Worm (Caenorhabditis elegans) whole organism, L4 larva: ENCODE measurements around the gene txdc-17.

Experiments
- D1046.2 ChIP-seq: fragments of 200-800 bp; sonication (Bioruptor generic); IDR thresholded peaks from 2 replicates; pipeline ENCODE4 v1.3.6; 2022; ENCODE audit warnings: missing genetic modification characterization, missing compliant biosample characterization
- F10B5.3 ChIP-seq: sonication (generic microtip); optimal IDR thresholded peaks from 2 replicates; lab custom pipeline; 2016; ENCODE audit warnings: mild to moderate bottlenecking, missing genetic modification characterization, missing compliant biosample characterization
- arid-1 ChIP-seq: fragments of 200-800 bp; sonication (Bioruptor generic); conservative IDR thresholded peaks from 2 replicates; pipeline ENCODE4 v1.3.6; 2022; ENCODE audit warnings: missing genetic modification reagents, missing genetic modification characterization, missing compliant biosample characterization
- attf-4 ChIP-seq: sonication (generic microtip); optimal IDR thresholded peaks from 3 replicates; lab custom pipeline; 2017; ENCODE audit warnings: missing biosample characterization, missing genetic modification characterization
- ceh-20 ChIP-seq: fragments of 200-800 bp; sonication (Bioruptor generic); IDR thresholded peaks from 2 replicates; pipeline ENCODE4 v1.3.6; 2022; ENCODE audit warnings: missing genetic modification reagents, missing genetic modification characterization, missing compliant biosample characterization
- ceh-28 ChIP-seq: fragments of 150-350 bp; optimal IDR thresholded peaks from 2 replicates; lab custom pipeline; 2014; ENCODE audit warnings: missing biosample characterization, missing genetic modification reagents, missing genetic modification characterization
- ces-1 ChIP-seq: fragments of 150-350 bp; sonication (generic microtip); optimal IDR thresholded peaks from 4 replicates; lab custom pipeline; 2014; ENCODE audit warnings: missing biosample characterization, missing genetic modification reagents, missing genetic modification characterization
- cey-2 ChIP-seq: sonication (generic microtip); optimal IDR thresholded peaks from 3 replicates; lab custom pipeline; 2017; ENCODE audit warnings: missing genetic modification characterization, mild to moderate bottlenecking, missing compliant biosample characterization, antibody characterized with exemption, borderline replicate concordance; ENCODE audit not compliant: insufficient read depth
- dmd-6 ChIP-seq: fragments of 200-800 bp; sonication (Bioruptor generic); IDR thresholded peaks from 2 replicates; pipeline ENCODE4 v1.3.6; 2022; ENCODE audit warnings: missing genetic modification reagents, missing genetic modification characterization, missing compliant biosample characterization
- dpl-1 ChIP-seq: fragments of 150-350 bp; optimal IDR thresholded peaks from 2 replicates; lab custom pipeline; 2014; ENCODE audit warnings: missing biosample characterization, missing genetic modification reagents, missing genetic modification characterization
- dve-1 ChIP-seq: sonication (generic microtip); optimal IDR thresholded peaks from 2 replicates; lab custom pipeline; 2017; ENCODE audit warnings: antibody characterized with exemption, mild to moderate bottlenecking, missing genetic modification characterization, missing compliant biosample characterization; ENCODE audit not compliant: insufficient read depth
- egl-27 ChIP-seq: sonication (generic microtip); optimal IDR thresholded peaks from 3 replicates; lab custom pipeline; 2017; ENCODE audit warnings: missing biosample characterization, missing genetic modification reagents, missing genetic modification characterization
- egl-43 ChIP-seq: fragments of 200-800 bp; sonication (Bioruptor generic); IDR thresholded peaks from 2 replicates; pipeline ENCODE4 v1.3.6; 2022; ENCODE audit warnings: missing genetic modification reagents, missing genetic modification characterization, missing compliant biosample characterization
- fos-1 ChIP-seq: fragments of 150-350 bp; optimal IDR thresholded peaks from 2 replicates; lab custom pipeline; 2014; ENCODE audit warnings: missing biosample characterization, missing genetic modification characterization
- hlh-11 ChIP-seq: fragments of 200-800 bp; sonication (Bioruptor generic); optimal IDR thresholded peaks from 2 replicates; lab custom pipeline; 2018; ENCODE audit warnings: mild to moderate bottlenecking, missing genetic modification characterization, missing compliant biosample characterization
- hmg-1.1 ChIP-seq: fragments of 200-800 bp; sonication (Bioruptor generic); IDR thresholded peaks from 2 replicates; pipeline ENCODE4 v1.3.6; 2022; ENCODE audit warnings: missing genetic modification reagents, missing genetic modification characterization, missing compliant biosample characterization
- jun-1 ChIP-seq: fragments of 150-350 bp; optimal IDR thresholded peaks from 2 replicates; lab custom pipeline; 2014; ENCODE audit warnings: missing biosample characterization, missing genetic modification reagents, missing genetic modification characterization
- lin-13 ChIP-seq: fragments of 150-350 bp; optimal IDR thresholded peaks from 2 replicates; lab custom pipeline; 2014; ENCODE audit warnings: missing biosample characterization, missing genetic modification reagents, missing genetic modification characterization
- lin-15B ChIP-seq: fragments of 150-350 bp; sonication (generic microtip); optimal IDR thresholded peaks from 3 replicates; lab custom pipeline; 2014; ENCODE audit warnings: missing biosample characterization, missing genetic modification characterization
- lir-3 ChIP-seq: sonication (generic microtip); optimal IDR thresholded peaks from 2 replicates; lab custom pipeline; 2016; ENCODE audit warnings: mild to moderate bottlenecking, missing genetic modification characterization, missing compliant biosample characterization
- lsy-2 ChIP-seq, 2 experiments: fragments of 150-350 bp in 1 of 2; sonication (generic microtip) in 1 of 2; optimal IDR thresholded peaks; 2 replicates each; lab custom pipeline; 2014 to 2017; ENCODE audit warnings: missing biosample characterization in 2 of 2, missing genetic modification characterization in 2 of 2
- madf-5 ChIP-seq, 2 experiments: fragments of 200-800 bp; sonication (Bioruptor generic); IDR thresholded peaks; 2 replicates each; pipeline ENCODE4 v1.3.6; 2022; ENCODE audit warnings: missing compliant biosample characterization in 2 of 2, missing genetic modification characterization in 2 of 2
- madf-9 ChIP-seq: fragments of 200-800 bp; sonication (Bioruptor generic); conservative IDR thresholded peaks from 2 replicates; pipeline ENCODE4 v1.3.6; 2022; ENCODE audit warnings: missing genetic modification reagents, missing genetic modification characterization, missing compliant biosample characterization
- mdl-1 ChIP-seq, 2 experiments: fragments of 150-350 bp in 1 of 2; sonication (generic microtip) in 1 of 2; optimal IDR thresholded peaks; 2 replicates each; lab custom pipeline; 2014 to 2017; ENCODE audit warnings: missing biosample characterization in 2 of 2, missing genetic modification characterization in 2 of 2
- mdt-29 ChIP-seq: fragments of 200-800 bp; sonication (Bioruptor generic); IDR thresholded peaks from 2 replicates; pipeline ENCODE4 v1.3.6; 2022; ENCODE audit warnings: missing genetic modification reagents, missing genetic modification characterization, missing compliant biosample characterization
- mep-1 ChIP-seq: fragments of 150-350 bp; sonication (generic microtip); optimal IDR thresholded peaks from 3 replicates; lab custom pipeline; 2014; ENCODE audit warnings: missing biosample characterization, missing genetic modification characterization
- mes-2 ChIP-seq: sonication (generic microtip); optimal IDR thresholded peaks from 2 replicates; lab custom pipeline; 2016; ENCODE audit warnings: missing genotype, mild to moderate bottlenecking, missing genetic modification characterization, missing compliant biosample characterization; ENCODE audit not compliant: poor library complexity, severe bottlenecking
- mxl-2 ChIP-seq: fragments of 200-800 bp; sonication (Bioruptor generic); conservative IDR thresholded peaks from 2 replicates; pipeline ENCODE4 v1.3.6; 2022; ENCODE audit warnings: missing genetic modification reagents, missing genetic modification characterization, missing compliant biosample characterization
- mxl-3 ChIP-seq: fragments of 200-800 bp; sonication (Bioruptor generic); optimal IDR thresholded peaks from 2 replicates; lab custom pipeline; 2018; ENCODE audit warnings: mild to moderate bottlenecking, missing genetic modification characterization, missing compliant biosample characterization
- nhr-10 ChIP-seq: fragments of 150-350 bp; optimal IDR thresholded peaks from 2 replicates; lab custom pipeline; 2014; ENCODE audit warnings: missing biosample characterization, missing genetic modification characterization
- nhr-102 ChIP-seq: sonication (generic microtip); optimal IDR thresholded peaks from 2 replicates; lab custom pipeline; 2016; ENCODE audit warnings: mild to moderate bottlenecking, missing genetic modification characterization, moderate library complexity, missing compliant biosample characterization
- nhr-237 ChIP-seq: sonication (generic microtip); optimal IDR thresholded peaks from 2 replicates; lab custom pipeline; 2017; ENCODE audit warnings: missing biosample characterization, missing genetic modification characterization
- nhr-25 ChIP-seq: sonication (generic microtip); optimal IDR thresholded peaks from 2 replicates; lab custom pipeline; 2017; ENCODE audit warnings: missing genetic modification characterization, mild to moderate bottlenecking, missing compliant biosample characterization, antibody characterized with exemption, moderate library complexity, borderline replicate concordance; ENCODE audit not compliant: insufficient read depth
- nhr-28 ChIP-seq: fragments of 150-350 bp; optimal IDR thresholded peaks from 2 replicates; lab custom pipeline; 2014; ENCODE audit warnings: missing biosample characterization, missing genetic modification characterization
- nhr-41 ChIP-seq: fragments of 200-800 bp; sonication (Bioruptor generic); IDR thresholded peaks from 2 replicates; pipeline ENCODE4 v1.3.6; 2022; ENCODE audit warnings: missing genetic modification reagents, missing genetic modification characterization, missing compliant biosample characterization
- nhr-48 ChIP-seq: sonication (generic microtip); optimal IDR thresholded peaks from 2 replicates; lab custom pipeline; 2016; ENCODE audit warnings: mild to moderate bottlenecking, missing genetic modification characterization, missing compliant biosample characterization
- nhr-6 ChIP-seq: fragments of 150-350 bp; optimal IDR thresholded peaks from 2 replicates; lab custom pipeline; 2014; ENCODE audit warnings: missing biosample characterization, missing genetic modification characterization
- nhr-76 ChIP-seq: fragments of 150-350 bp; optimal IDR thresholded peaks from 2 replicates; lab custom pipeline; 2014; ENCODE audit warnings: missing biosample characterization, missing genetic modification characterization
- nhr-77 ChIP-seq: fragments of 150-350 bp; optimal IDR thresholded peaks from 2 replicates; lab custom pipeline; 2014; ENCODE audit warnings: missing biosample characterization, missing genetic modification characterization
- pha-4 ChIP-seq, 2 experiments: fragments of 150-350 bp in 1 of 2; fragments of 200-800 bp in 1 of 2; sonication (Bioruptor generic) in 1 of 2; IDR thresholded peaks in 1 of 2; optimal IDR thresholded peaks in 1 of 2; 2 replicates each; pipeline versions ENCODE4 v1.3.6 to Lab custom; 2014 to 2022; ENCODE audit warnings: missing genetic modification characterization in 2 of 2, missing genetic modification reagents in 2 of 2, missing biosample characterization in 1 of 2, missing compliant biosample characterization in 1 of 2
- php-3 ChIP-seq: fragments of 200-800 bp; sonication (Bioruptor generic); IDR thresholded peaks from 2 replicates; pipeline ENCODE4 v1.3.6; 2022; ENCODE audit warnings: missing genetic modification reagents, missing genetic modification characterization, missing compliant biosample characterization
- pqm-1 ChIP-seq: sonication (generic microtip); optimal IDR thresholded peaks from 2 replicates; lab custom pipeline; 2017; ENCODE audit warnings: missing biosample characterization, missing genetic modification characterization
- set-16 ChIP-seq: fragments of 200-800 bp; sonication (Bioruptor generic); IDR thresholded peaks from 2 replicates; pipeline ENCODE4 v1.3.6; 2022; ENCODE audit warnings: missing genetic modification reagents, missing genetic modification characterization, missing compliant biosample characterization
- skn-1 ChIP-seq: fragments of 150-350 bp; optimal IDR thresholded peaks from 2 replicates; lab custom pipeline; 2014; ENCODE audit warnings: missing biosample characterization, missing genetic modification characterization
- snpc-1.2 ChIP-seq: fragments of 200-800 bp; sonication (Bioruptor generic); IDR thresholded peaks from 2 replicates; pipeline ENCODE4 v1.3.6; 2022; ENCODE audit warnings: missing genetic modification reagents, missing genetic modification characterization, missing compliant biosample characterization
- spr-1 ChIP-seq: sonication (generic microtip); optimal IDR thresholded peaks from 2 replicates; lab custom pipeline; 2016; ENCODE audit warnings: mild to moderate bottlenecking, missing genetic modification characterization, missing compliant biosample characterization
- spr-3 ChIP-seq: fragments of 200-800 bp; sonication (Bioruptor generic); optimal IDR thresholded peaks from 2 replicates; lab custom pipeline; 2018; ENCODE audit warnings: mild to moderate bottlenecking, missing genetic modification characterization, missing compliant biosample characterization
- tra-1 ChIP-seq: fragments of 200-800 bp; sonication (Bioruptor generic); IDR thresholded peaks from 2 replicates; pipeline ENCODE4 v1.3.6; 2022; ENCODE audit warnings: missing genetic modification reagents, missing genetic modification characterization, missing compliant biosample characterization
- zfp-2 ChIP-seq: sonication (generic microtip); optimal IDR thresholded peaks from 2 replicates; lab custom pipeline; 2016; ENCODE audit warnings: mild to moderate bottlenecking, missing genetic modification characterization, missing compliant biosample characterization
- ztf-7 ChIP-seq: fragments of 150-350 bp; optimal IDR thresholded peaks from 2 replicates; lab custom pipeline; 2014; ENCODE audit warnings: missing biosample characterization, missing genetic modification characterization

The txdc-17 gene

DNA sequence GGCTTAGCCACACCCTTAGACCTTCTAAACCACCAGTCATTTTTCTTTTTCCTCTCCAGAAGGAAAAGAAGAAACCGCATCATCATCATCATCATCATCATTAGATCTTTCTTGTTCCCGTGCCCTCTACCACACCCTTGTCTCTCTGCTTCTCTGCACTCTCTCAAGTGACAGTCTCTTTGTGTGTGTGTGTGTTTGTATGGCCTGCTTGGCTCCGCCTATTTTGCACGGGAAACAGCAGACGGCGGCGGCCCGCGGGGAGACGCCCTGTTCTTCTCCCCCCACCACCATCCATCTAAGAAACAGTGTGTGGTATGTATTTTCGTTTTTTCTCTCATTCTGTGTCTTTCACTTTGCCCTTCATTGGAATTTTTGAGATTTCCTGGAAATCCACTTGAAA lies 37.4 kb downstream of the txdc-17 start:
- TF ChIP-seq nhr-237 (no peak), zfp-2 (tag; lab: Kevin White, UChicago) (no peak), madf-9 (GFP tag; lab: Robert Waterston, UW) (no peak), madf-5 (GFP tag; IDR thresholded peaks at IDR 0.05; lab: Robert Waterston, UW) (no peak), cey-2 (tag; lab: Kevin White, UChicago) (peak; percentile 76), pqm-1 (peak; percentile 15), nhr-102 (tag; lab: Kevin White, UChicago) (peak; percentile 33), lir-3 (tag; lab: Kevin White, UChicago) (no peak), hlh-11 (tag; lab: Kevin White, UChicago) (peak; percentile 96), skn-1 (no peak), attf-4 (tag; lab: Kevin White, UChicago) (no peak), ceh-28 (tag; lab: Kevin White, UChicago) (no peak), spr-1 (tag; lab: Kevin White, UChicago) (peak; percentile 49), mxl-2 (no peak), F10B5.3 (tag; lab: Kevin White, UChicago) (no peak), snpc-1.2 (GFP tag; lab: Robert Waterston, UW) (no peak), lsy-2 (tag; optimal IDR thresholded peaks at IDR 0.05; lab: Kevin White, UChicago) (peak in 1 of 2 experiments; percentile 59), ztf-7 (tag; lab: Kevin White, UChicago) (no peak), egl-43 (GFP tag; lab: Robert Waterston, UW) (no peak), dve-1 (peak; percentile 75), nhr-28 (tag; lab: Kevin White, UChicago) (peak; percentile 98), hmg-1.1 (GFP tag; lab: Robert Waterston, UW) (peak; percentile 39; the same call in 1 of the 2 replicates), lin-15B (tag; lab: Kevin White, UChicago) (no peak), mdl-1 (tag; optimal IDR thresholded peaks at IDR 0.05; lab: Kevin White, UChicago) (peak; percentile 33 to 94), nhr-25 (tag; lab: Kevin White, UChicago) (peak; percentile 38), ceh-20 (GFP tag; lab: Robert Waterston, UW) (peak; percentile 9; the same call in 1 of the 2 replicates), nhr-10 (tag; lab: Kevin White, UChicago) (peak; percentile 26), spr-3 (GFP tag; lab: Kevin White, UChicago) (no peak), set-16 (peak; percentile 55), tra-1 (peak; percentile 71), D1046.2 (no peak), jun-1 (no peak), dpl-1 (GFP tag; lab: Kevin White, UChicago) (peak; percentile 13), pha-4 (GFP tag; IDR thresholded peaks at IDR 0.05; lab: Robert Waterston, UW) (no peak), pha-4 (tag; optimal IDR thresholded peaks at IDR 0.05; lab: Kevin White, UChicago) (no peak), nhr-76 (tag; lab: Kevin White, UChicago) (no peak), egl-27 (tag; lab: Kevin White, UChicago) (no peak), nhr-41 (GFP tag; lab: Robert Waterston, UW) (0 out of 2 replicates have a peak, but pooled peaks have one; percentile 9), mep-1 (peak; percentile 80), fos-1 (no peak), mes-2 (tag; lab: Kevin White, UChicago) (peak; percentile 62), arid-1 (GFP tag; lab: Robert Waterston, UW) (no peak), ces-1 (GFP tag; lab: Kevin White, UChicago) (no peak), dmd-6 (GFP tag; lab: Robert Waterston, UW) (peak; percentile 80), nhr-77 (peak; percentile 71), php-3 (peak; percentile 55; the same call in 1 of the 2 replicates), lin-13 (GFP tag; lab: Kevin White, UChicago) (peak; percentile 14), nhr-6 (tag; lab: Kevin White, UChicago) (peak; percentile 31), mdt-29 (GFP tag; lab: Robert Waterston, UW) (no peak), mxl-3 (peak; percentile 89), nhr-48 (peak; percentile 77)
